Fruit fly (Drosophila melanogaster) whole organism, prepupa: ENCODE data around the gene CG43965.
A peak's percentile ranks its signal among the peaks of the same experiment; 100 is the strongest.

Experiments used
- CG3032 ChIP-seq: fragments of 200-800 bp; optimal IDR thresholded peaks from 2 replicates; lab custom pipeline; 2019; ENCODE audit warnings: missing biosample characterization, mild to moderate bottlenecking, missing genetic modification characterization, moderate library complexity
- CG34406 ChIP-seq: fragments of 200-800 bp; sonication (Bioruptor generic); optimal IDR thresholded peaks from 3 replicates; lab custom pipeline; 2016; ENCODE audit warnings: missing biosample characterization, missing genetic modification characterization
- CG4318 ChIP-seq: fragments of 200-800 bp; sonication (Bioruptor generic); optimal IDR thresholded peaks from 3 replicates; lab custom pipeline; 2017; ENCODE audit warnings: missing biosample characterization, mild to moderate bottlenecking, missing genetic modification characterization
- CG8319 ChIP-seq: fragments of 200-800 bp; sonication (Bioruptor generic); optimal IDR thresholded peaks from 3 replicates; lab custom pipeline; 2016; ENCODE audit warnings: missing biosample characterization, missing genetic modification characterization
- Ets21C ChIP-seq: fragments of 200-800 bp; sonication (Bioruptor generic); optimal IDR thresholded peaks from 3 replicates; lab custom pipeline; 2016; ENCODE audit warnings: missing biosample characterization, missing genetic modification characterization
- acj6 ChIP-seq: fragments of 200-800 bp; sonication (Bioruptor generic); optimal IDR thresholded peaks from 3 replicates; lab custom pipeline; 2016; ENCODE audit warnings: missing biosample characterization, missing genetic modification characterization
- cyc ChIP-seq: fragments of 200-800 bp; sonication (Bioruptor generic); optimal IDR thresholded peaks from 3 replicates; lab custom pipeline; 2016; ENCODE audit warnings: missing biosample characterization, missing genetic modification characterization
- dac ChIP-seq: fragments of 200-800 bp; sonication (Bioruptor generic); optimal IDR thresholded peaks from 2 replicates; lab custom pipeline; 2017; ENCODE audit warnings: missing biosample characterization, mild to moderate bottlenecking, missing genetic modification characterization
- esn ChIP-seq: fragments of 200-800 bp; sonication (Bioruptor generic); optimal IDR thresholded peaks from 2 replicates; lab custom pipeline; 2016; ENCODE audit warnings: missing biosample characterization, mild to moderate bottlenecking, missing genetic modification characterization, moderate library complexity
- fkh ChIP-seq: fragments of 200-800 bp; sonication (Bioruptor generic); optimal IDR thresholded peaks from 3 replicates; lab custom pipeline; 2017; ENCODE audit warnings: missing biosample characterization, mild to moderate bottlenecking, missing genetic modification characterization, moderate library complexity
- topi ChIP-seq: fragments of 200-800 bp; sonication (Bioruptor generic); optimal IDR thresholded peaks from 3 replicates; lab custom pipeline; 2016; ENCODE audit warnings: missing biosample characterization, missing genetic modification characterization

dm6 chr3L:8763794-8764193 lies 38.2 kb upstream of the CG43965 start:
- no peak for TF ChIP-seq CG4318
- peak; percentile 62 for TF ChIP-seq esn (GFP tag; lab: Kevin White, UChicago)
- TF ChIP-seq fkh, result no peak
- peak; percentile 32 for TF ChIP-seq acj6
- peak; percentile 81 for TF ChIP-seq topi
- peak; percentile 69 for TF ChIP-seq cyc (GFP tag; lab: Kevin White, UChicago)
- no peak for TF ChIP-seq CG8319
- no peak for TF ChIP-seq CG3032 (tag; lab: Kevin White, UChicago)
- TF ChIP-seq CG34406 (GFP tag; lab: Kevin White, UChicago), result peak; percentile 48
- peak; percentile 50 for TF ChIP-seq Ets21C (GFP tag; lab: Kevin White, UChicago)
- no peak for TF ChIP-seq dac (GFP tag; lab: Kevin White, UChicago)
